Worm (Caenorhabditis elegans): ENCODE results near the gene B0228.7.
A peak's percentile ranks its signal among the peaks of the same experiment; 100 is the strongest.

Gene B0228.7

DNA sequence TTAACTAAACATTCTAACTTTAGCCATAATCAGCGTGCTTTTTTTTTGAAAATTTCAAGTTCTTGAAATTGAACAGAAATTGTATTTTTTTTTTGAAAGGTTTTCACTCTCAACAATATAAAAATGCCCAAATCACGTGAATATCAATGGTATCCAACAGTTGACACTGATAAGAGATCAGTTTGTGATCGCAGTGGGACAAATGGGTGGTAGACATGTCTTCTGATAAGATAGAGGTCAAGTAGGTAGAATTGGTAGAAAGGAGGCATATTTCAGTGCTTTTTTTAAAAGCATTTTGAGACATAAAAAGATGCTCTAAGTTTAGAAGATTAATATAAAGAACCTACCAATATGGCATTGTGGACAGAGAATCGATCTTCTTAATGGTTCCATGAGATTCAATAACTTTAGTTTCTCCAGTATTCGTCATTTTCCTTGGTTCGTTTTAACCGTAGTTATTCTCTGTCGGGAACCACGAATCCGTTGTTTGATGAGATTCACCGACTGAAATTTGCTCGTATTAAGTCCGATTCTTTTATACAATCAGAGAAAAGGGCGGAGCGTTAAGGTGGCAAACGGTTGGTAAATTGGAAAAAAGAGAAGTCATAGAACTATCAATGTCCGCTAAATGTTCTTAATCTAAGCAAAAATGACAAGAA lies 18.6 kb upstream of the B0228.7 start, which contains the start of gene mthf-1:
TSS of gene mthf-1 (minus strand) at position 504 of the 659 bp plus-strand sequence.
- peak; percentile 81 for TF ChIP-seq elt-2 (tag; optimal IDR thresholded peaks at IDR 0.05)
- TF ChIP-seq hlh-30 (tag; optimal IDR thresholded peaks at IDR 0.05; ENCODE audit: insufficient read depth): peak; percentile 6
- no peak for TF ChIP-seq unc-55 (GFP tag; optimal IDR thresholded peaks at IDR 0.05)

ce11 chrII:7776715-7777114 lies 17.9 kb upstream of the B0228.7 start:
- no peak for TF ChIP-seq hlh-8 (tag; optimal IDR thresholded peaks at IDR 0.05)
- TF ChIP-seq elt-2 (tag; optimal IDR thresholded peaks at IDR 0.05): peak; percentile 85

ce11 chrII:7776232-7776631 lies 17.4 kb upstream of the B0228.7 start:
- TF ChIP-seq elt-2 (tag; optimal IDR thresholded peaks at IDR 0.05) (no peak), ceh-48 (tag; optimal IDR thresholded peaks at IDR 0.05) (no peak), F13H6.1 (tag; optimal IDR thresholded peaks at IDR 0.05) (no peak), tbx-7 (tag; optimal IDR thresholded peaks at IDR 0.05) (no peak), ets-4 (tag; optimal IDR thresholded peaks at IDR 0.05) (no peak), dve-1 (tag; optimal IDR thresholded peaks at IDR 0.05) (no peak), ceh-9 (tag; optimal IDR thresholded peaks at IDR 0.05) (no peak), unc-3 (GFP tag; conservative IDR thresholded peaks at IDR 0.05) (no peak), unc-3 (tag; optimal IDR thresholded peaks at IDR 0.05) (no peak)

DNA sequence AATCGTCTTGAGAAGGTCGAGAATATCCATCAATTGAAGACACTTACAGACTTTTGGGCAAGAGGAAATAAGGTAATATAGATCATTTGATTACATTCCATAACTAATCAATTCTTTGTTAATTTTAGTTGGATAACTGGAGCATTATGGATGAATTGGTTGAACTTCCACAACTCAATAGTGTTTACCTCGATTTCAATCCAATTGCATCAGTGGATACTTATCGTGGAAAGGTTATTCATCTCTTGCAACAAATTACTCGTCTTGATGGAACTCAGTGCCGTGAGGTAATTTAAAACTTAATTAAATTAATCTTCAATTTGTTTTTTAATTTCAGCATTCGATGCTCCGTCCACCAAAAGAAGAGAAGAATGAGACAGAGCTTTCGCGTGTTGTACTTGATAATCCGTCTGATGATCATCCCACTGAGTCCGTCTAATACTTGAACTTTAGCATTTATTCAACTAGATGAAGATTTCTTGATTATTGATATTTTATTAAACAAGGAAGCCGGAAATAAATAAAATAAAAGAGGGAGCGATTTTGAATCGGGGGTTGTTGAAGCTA lies 14.7 kb upstream of the B0228.7 start:
- TF ChIP-seq ets-4 (tag; optimal IDR thresholded peaks at IDR 0.05): no peak
- no peak for TF ChIP-seq elt-2 (tag; optimal IDR thresholded peaks at IDR 0.05)
- no peak for TF ChIP-seq K09A11.1 (tag; optimal IDR thresholded peaks at IDR 0.05; ENCODE audit: insufficient read depth)
- TF ChIP-seq fax-1 (tag; optimal IDR thresholded peaks at IDR 0.05): no peak
- no peak for TF ChIP-seq unc-3 (GFP tag; conservative IDR thresholded peaks at IDR 0.05)
- TF ChIP-seq unc-3 (tag; optimal IDR thresholded peaks at IDR 0.05): no peak
- no peak for TF ChIP-seq ceh-2 (tag; optimal IDR thresholded peaks at IDR 0.05)
- TF ChIP-seq lin-11 (tag; optimal IDR thresholded peaks at IDR 0.05): no peak
- TF ChIP-seq unc-42 (tag; optimal IDR thresholded peaks at IDR 0.05): no peak
- no peak for TF ChIP-seq ztf-16 (tag; optimal IDR thresholded peaks at IDR 0.05)
- TF ChIP-seq F13H6.1 (tag; optimal IDR thresholded peaks at IDR 0.05): no peak
- no peak for TF ChIP-seq sox-4 (tag; optimal IDR thresholded peaks at IDR 0.05)
- no peak for TF ChIP-seq hlh-8 (tag; optimal IDR thresholded peaks at IDR 0.05)
- TF ChIP-seq sdc-2 (tag; optimal IDR thresholded peaks at IDR 0.05): no peak
- TF ChIP-seq K02D7.2 (tag; optimal IDR thresholded peaks at IDR 0.05): no peak
- TF ChIP-seq nhr-11 (tag; optimal IDR thresholded peaks at IDR 0.05): no peak
- TF ChIP-seq hlh-6 (tag; optimal IDR thresholded peaks at IDR 0.05): no peak
- no peak for TF ChIP-seq C38D4.7 (GFP tag; optimal IDR thresholded peaks at IDR 0.05)
- no peak for TF ChIP-seq ama-1 (optimal IDR thresholded peaks at IDR 0.05)
- TF ChIP-seq pat-9 (tag; optimal IDR thresholded peaks at IDR 0.05): no peak
- TF ChIP-seq tbx-2 (tag; optimal IDR thresholded peaks at IDR 0.05): no peak

ce11 chrII:7772411-7772810 lies 13.6 kb upstream of the B0228.7 start, which contains the start of gene C06A8.6:
TSS of gene C06A8.6 (plus strand) at chrII:7772499.
- TF ChIP-seq tbx-7 (tag; optimal IDR thresholded peaks at IDR 0.05): no peak

ce11 chrII:7771917-7772316 lies 13.1 kb upstream of the B0228.7 start, which contains the start of gene C06A8.8:
TSS of gene C06A8.8 (minus strand) at chrII:7772017.
- TF ChIP-seq tbx-7 (tag; optimal IDR thresholded peaks at IDR 0.05): no peak
- no peak for TF ChIP-seq ceh-14 (tag; optimal IDR thresholded peaks at IDR 0.05)
- no peak for TF ChIP-seq ceh-24 (tag; optimal IDR thresholded peaks at IDR 0.05)
- TF ChIP-seq dve-1 (tag; optimal IDR thresholded peaks at IDR 0.05): no peak
- TF ChIP-seq unc-86 (tag; optimal IDR thresholded peaks at IDR 0.05): no peak
- no peak for TF ChIP-seq ceh-30 (tag; optimal IDR thresholded peaks at IDR 0.05)
- TF ChIP-seq ceh-9 (tag; optimal IDR thresholded peaks at IDR 0.05): no peak
- no peak for TF ChIP-seq ama-1 (optimal IDR thresholded peaks at IDR 0.05)
- TF ChIP-seq elt-4 (tag; optimal IDR thresholded peaks at IDR 0.05): no peak
- TF ChIP-seq hlh-6 (tag; optimal IDR thresholded peaks at IDR 0.05): no peak
- TF ChIP-seq ceh-22 (tag; optimal IDR thresholded peaks at IDR 0.05): no peak

Data from whole organism, late embryonic.